Fruit fly (Drosophila melanogaster): ENCODE data around the gene CG12009.

Gene CG12009

dm6 chr3L:3328771-3329170 lies 37.5 kb downstream of the CG12009 start, which contains the start of gene Strip:
Gene Strip, minus strand, starts transcription at chr3L:3328871.
- no peak for TF ChIP-seq noc (tag; optimal IDR thresholded peaks at IDR 0.05)

dm6 chr3L:3329763-3330162 lies 38.5 kb downstream of the CG12009 start, which contains the start of gene CG14961:
Gene CG14961, plus strand, starts transcription at chr3L:3330063.
- TF ChIP-seq noc (tag; optimal IDR thresholded peaks at IDR 0.05): no peak

dm6 chr3L:3334784-3335183 lies 43.5 kb downstream of the CG12009 start, which contains the start of gene CG14969:
Gene CG14969, minus strand, starts transcription at chr3L:3334978.
- TF ChIP-seq noc (tag; optimal IDR thresholded peaks at IDR 0.05): no peak

- TF ChIP-seq noc (tag; optimal IDR thresholded peaks at IDR 0.05): no peak
Measured at dm6 chr3L:3335688-3336087, 44.4 kb downstream of the CG12009 start, which contains the start of gene Drsl1. Gene Drsl1, minus strand, starts transcription at chr3L:3335788.

- TF ChIP-seq noc (tag; optimal IDR thresholded peaks at IDR 0.05): peak; percentile 22
Measured at dm6 chr3L:3336368-3337164, 45.3 kb downstream of the CG12009 start, which contains the start of the genes Drsl6 and kst. Gene Drsl6, minus strand, starts transcription at chr3L:3336418. Gene kst, plus strand, starts transcription at chr3L:3336860.

dm6 chr3L:3337345-3337928 lies 46.2 kb downstream of the CG12009 start:
- no peak for TF ChIP-seq noc (tag; optimal IDR thresholded peaks at IDR 0.05)

dm6 chr3L:3338028-3338855 lies 47.0 kb downstream of the CG12009 start:
- TF ChIP-seq noc (tag; optimal IDR thresholded peaks at IDR 0.05): no peak

- no peak for TF ChIP-seq noc (tag; optimal IDR thresholded peaks at IDR 0.05)
Measured at dm6 chr3L:3338882-3339590, 47.8 kb downstream of the CG12009 start.

- no peak for TF ChIP-seq noc (tag; optimal IDR thresholded peaks at IDR 0.05)
Measured at dm6 chr3L:3339695-3340226, 48.5 kb downstream of the CG12009 start.

- TF ChIP-seq noc (tag; optimal IDR thresholded peaks at IDR 0.05): no peak
Measured at dm6 chr3L:3342307-3342940, 51.2 kb downstream of the CG12009 start.

dm6 chr3L:3343260-3343659 lies 52.0 kb downstream of the CG12009 start:
- TF ChIP-seq noc (tag; optimal IDR thresholded peaks at IDR 0.05): peak; percentile 29

dm6 chr3L:3344528-3344927 lies 53.3 kb downstream of the CG12009 start:
- TF ChIP-seq noc (tag; optimal IDR thresholded peaks at IDR 0.05): no peak

- no peak for TF ChIP-seq noc (tag; optimal IDR thresholded peaks at IDR 0.05)
Measured at dm6 chr3L:3346294-3346693, 55.0 kb downstream of the CG12009 start.

Data from whole organism, larva.